Fruit fly (Drosophila melanogaster) whole organism, embryonic: ENCODE data around the gene 14-3-3epsilon.
A peak's percentile ranks its signal among the peaks of the same experiment; 100 is the strongest.

Experiments
- Aef1 ChIP-seq: fragments of 200-800 bp; sonication (Bioruptor generic); IDR thresholded peaks from 3 replicates; pipeline ENCODE4 v1.3.6; 2022; ENCODE audit warnings: missing biosample characterization, missing genetic modification characterization
- B-H2 ChIP-seq: fragments of 200-800 bp; sonication (Bioruptor generic); optimal IDR thresholded peaks from 2 replicates; lab custom pipeline; 2018; ENCODE audit warnings: missing biosample characterization, mild to moderate bottlenecking, missing genetic modification characterization
- BEAF-32 ChIP-seq: fragments of 200-800 bp; sonication (Bioruptor generic); optimal IDR thresholded peaks from 3 replicates; lab custom pipeline; 2017; ENCODE audit warnings: missing biosample characterization, missing genetic modification characterization, mild to moderate bottlenecking, moderate library complexity, missing genetic modification reagents
- Bdp1 ChIP-seq: fragments of 200-800 bp; sonication (Bioruptor generic); optimal IDR thresholded peaks from 3 replicates; lab custom pipeline; 2016; ENCODE audit warnings: missing biosample characterization, missing genetic modification characterization
- CG10431 ChIP-seq: fragments of 200-800 bp; sonication (Bioruptor generic); optimal IDR thresholded peaks from 3 replicates; lab custom pipeline; 2018; ENCODE audit warnings: missing biosample characterization, mild to moderate bottlenecking, missing genetic modification characterization
- CG10462 ChIP-seq: fragments of 200-800 bp; sonication (Bioruptor generic); optimal IDR thresholded peaks from 2 replicates; lab custom pipeline; 2016; ENCODE audit warnings: missing biosample characterization, missing genetic modification characterization
- CG11093 ChIP-seq: fragments of 200-800 bp; sonication (Bioruptor generic); IDR thresholded peaks from 3 replicates; pipeline ENCODE4 v1.3.6; 2022; ENCODE audit warnings: missing biosample characterization, missing genetic modification characterization
- CG12391 ChIP-seq: fragments of 200-800 bp; sonication (Bioruptor generic); optimal IDR thresholded peaks from 3 replicates; lab custom pipeline; 2018; ENCODE audit warnings: missing biosample characterization, mild to moderate bottlenecking, missing genetic modification characterization, moderate library complexity
- CG13123 ChIP-seq: fragments of 200-800 bp; sonication (Bioruptor generic); optimal IDR thresholded peaks from 2 replicates; lab custom pipeline; 2016; ENCODE audit warnings: missing biosample characterization, missing genetic modification characterization
- CG15073 ChIP-seq: fragments of 200-800 bp; sonication (Bioruptor generic); optimal IDR thresholded peaks from 2 replicates; lab custom pipeline; 2016; ENCODE audit warnings: missing biosample characterization, missing genetic modification characterization
- CG15514 ChIP-seq: fragments of 200-800 bp; sonication (Bioruptor generic); optimal IDR thresholded peaks from 3 replicates; lab custom pipeline; 2017; ENCODE audit warnings: missing biosample characterization, missing genetic modification characterization, mild to moderate bottlenecking, moderate library complexity, missing genetic modification reagents
- CG18619 ChIP-seq: fragments of 200-800 bp; sonication (Bioruptor generic); optimal IDR thresholded peaks from 3 replicates; lab custom pipeline; 2017; ENCODE audit warnings: missing biosample characterization, mild to moderate bottlenecking, missing genetic modification characterization
- CG3163 ChIP-seq: fragments of 200-800 bp; sonication (Bioruptor generic); optimal IDR thresholded peaks from 3 replicates; lab custom pipeline; 2016; ENCODE audit warnings: missing biosample characterization, missing genetic modification characterization
- CG33213 ChIP-seq: fragments of 200-800 bp; sonication (Bioruptor generic); optimal IDR thresholded peaks from 3 replicates; lab custom pipeline; 2016; ENCODE audit warnings: missing biosample characterization, missing genetic modification characterization
- CG42726 ChIP-seq: fragments of 200-800 bp; sonication (Bioruptor generic); IDR thresholded peaks from 2 replicates; pipeline ENCODE4 v1.3.6; 2022; ENCODE audit warnings: missing biosample characterization, missing genetic modification characterization; ENCODE audit not compliant: partially characterized antibody
- CG4282 ChIP-seq: fragments of 200-800 bp; sonication (Bioruptor generic); optimal IDR thresholded peaks from 2 replicates; lab custom pipeline; 2016; ENCODE audit warnings: missing biosample characterization, missing genetic modification characterization
- CG4617 ChIP-seq: fragments of 200-800 bp; sonication (Bioruptor generic); optimal IDR thresholded peaks from 3 replicates; lab custom pipeline; 2016; ENCODE audit warnings: missing biosample characterization, missing genetic modification characterization, borderline replicate concordance
- CG6765 ChIP-seq: fragments of 200-800 bp; sonication (Bioruptor generic); optimal IDR thresholded peaks from 3 replicates; lab custom pipeline; 2017; ENCODE audit warnings: missing biosample characterization, mild to moderate bottlenecking, missing genetic modification characterization
- CG7928 ChIP-seq: fragments of 200-800 bp; sonication (Bioruptor generic); optimal IDR thresholded peaks from 2 replicates; lab custom pipeline; 2017; ENCODE audit warnings: missing biosample characterization, mild to moderate bottlenecking, missing genetic modification characterization
- CG9932 ChIP-seq: fragments of 200-800 bp; sonication (Bioruptor generic); IDR thresholded peaks from 2 replicates; pipeline ENCODE4 v1.3.6; 2022; ENCODE audit warnings: missing biosample characterization, missing genetic modification characterization
- CrebB ChIP-seq: fragments of 200-800 bp; sonication (Bioruptor generic); optimal IDR thresholded peaks from 3 replicates; lab custom pipeline; 2018; ENCODE audit warnings: missing biosample characterization, mild to moderate bottlenecking, missing genetic modification characterization
- D19B ChIP-seq: fragments of 200-800 bp; sonication (Bioruptor generic); optimal IDR thresholded peaks from 2 replicates; lab custom pipeline; 2017; ENCODE audit warnings: missing biosample characterization, mild to moderate bottlenecking, missing genetic modification characterization
- Dek ChIP-seq: fragments of 200-800 bp; sonication (Bioruptor generic); optimal IDR thresholded peaks from 3 replicates; lab custom pipeline; 2019; ENCODE audit warnings: missing biosample characterization, mild to moderate bottlenecking, missing genetic modification characterization, moderate library complexity
- Dip3 ChIP-seq: fragments of 200-800 bp; sonication (Bioruptor generic); optimal IDR thresholded peaks from 3 replicates; lab custom pipeline; 2016; ENCODE audit warnings: missing biosample characterization, missing genetic modification characterization
- GATAe ChIP-seq: fragments of 200-800 bp; sonication (Bioruptor generic); conservative IDR thresholded peaks from 2 replicates; pipeline ENCODE4 v1.3.6; 2022; ENCODE audit warnings: missing biosample characterization, missing genetic modification characterization
- Hmr ChIP-seq: fragments of 200-800 bp; sonication (Bioruptor generic); optimal IDR thresholded peaks from 3 replicates; lab custom pipeline; 2017; ENCODE audit warnings: mild to moderate bottlenecking, missing biosample characterization, missing genetic modification reagents, missing genetic modification characterization
- Hsf ChIP-seq: fragments of 200-800 bp; sonication (Bioruptor generic); optimal IDR thresholded peaks from 3 replicates; lab custom pipeline; 2016; ENCODE audit warnings: missing biosample characterization, missing genetic modification characterization
- Max ChIP-seq: fragments of 200-800 bp; sonication (Bioruptor generic); optimal IDR thresholded peaks from 2 replicates; lab custom pipeline; 2016; ENCODE audit warnings: missing biosample characterization, mild to moderate bottlenecking, missing genetic modification characterization
- Nf-YA ChIP-seq: fragments of 200-800 bp; sonication (Bioruptor generic); IDR thresholded peaks from 2 replicates; pipeline ENCODE4 v1.3.6; 2022; ENCODE audit warnings: missing biosample characterization, missing genetic modification characterization
- Usf ChIP-seq: fragments of 200-800 bp; sonication (Bioruptor generic); optimal IDR thresholded peaks from 2 replicates; lab custom pipeline; 2017; ENCODE audit warnings: missing genotype, missing biosample characterization, missing genetic modification characterization
- Xrp1 ChIP-seq: fragments of 200-800 bp; sonication (Bioruptor generic); IDR thresholded peaks from 2 replicates; pipeline ENCODE4 v1.3.6; 2022; ENCODE audit warnings: missing biosample characterization, missing genetic modification characterization
- crp ChIP-seq, 2 experiments: fragments of 200-800 bp; sonication (Bioruptor generic); optimal IDR thresholded peaks; 2 replicates in 1 of 2; 3 replicates in 1 of 2; lab custom pipeline; 2017; ENCODE audit warnings: missing biosample characterization in 2 of 2, missing genetic modification characterization in 2 of 2, mild to moderate bottlenecking in 1 of 2, moderate library complexity in 1 of 2
- fd64A ChIP-seq: fragments of 200-800 bp; sonication (Bioruptor generic); optimal IDR thresholded peaks from 3 replicates; lab custom pipeline; 2018; ENCODE audit warnings: missing biosample characterization, mild to moderate bottlenecking, missing genetic modification characterization
- gce ChIP-seq: fragments of 200-800 bp; sonication (Bioruptor generic); IDR thresholded peaks from 3 replicates; pipeline ENCODE4 v1.3.6; 2022; ENCODE audit warnings: missing biosample characterization, missing genetic modification characterization
- gfzf ChIP-seq: fragments of 200-800 bp; sonication (Bioruptor generic); optimal IDR thresholded peaks from 2 replicates; lab custom pipeline; 2016; ENCODE audit warnings: missing biosample characterization, mild to moderate bottlenecking, missing genetic modification characterization, moderate library complexity
- grn ChIP-seq: fragments of 200-800 bp; sonication (Bioruptor generic); optimal IDR thresholded peaks from 3 replicates; lab custom pipeline; 2017; ENCODE audit warnings: missing biosample characterization, missing genetic modification characterization
- hkb ChIP-seq, 2 experiments: fragments of 200-800 bp in 1 of 2; fragments of >200 bp in 1 of 2; sonication (Bioruptor generic) in 1 of 2; IDR thresholded peaks in 1 of 2; optimal IDR thresholded peaks in 1 of 2; 2 replicates each; pipeline versions ENCODE4 v1.3.6 to Lab custom; 2017 to 2022; ENCODE audit warnings: missing biosample characterization in 1 of 2, missing genetic modification characterization in 1 of 2
- klu ChIP-seq: fragments of 200-800 bp; sonication (Bioruptor generic); IDR thresholded peaks from 2 replicates; pipeline ENCODE4 v1.3.6; 2022; ENCODE audit warnings: missing biosample characterization, missing genetic modification characterization
- kni ChIP-seq: fragments of 200-800 bp; sonication (Bioruptor generic); optimal IDR thresholded peaks from 3 replicates; lab custom pipeline; 2017; ENCODE audit warnings: mild to moderate bottlenecking, missing biosample characterization, missing genetic modification reagents, missing genetic modification characterization
- lmd ChIP-seq: fragments of 200-800 bp; sonication (Bioruptor generic); IDR thresholded peaks from 2 replicates; pipeline ENCODE4 v1.3.6; 2022; ENCODE audit warnings: missing biosample characterization, missing genetic modification characterization
- nerfin-1 ChIP-seq: fragments of 200-800 bp; sonication (Bioruptor generic); optimal IDR thresholded peaks from 3 replicates; lab custom pipeline; 2019; ENCODE audit warnings: missing biosample characterization, mild to moderate bottlenecking, missing genetic modification characterization, moderate library complexity
- onecut ChIP-seq: fragments of 200-800 bp; sonication (Bioruptor generic); IDR thresholded peaks from 2 replicates; pipeline ENCODE4 v1.3.6; 2022; ENCODE audit warnings: missing biosample characterization, missing genetic modification characterization
- phol ChIP-seq: fragments of 200-800 bp; sonication (Bioruptor generic); optimal IDR thresholded peaks from 3 replicates; lab custom pipeline; 2018; ENCODE audit warnings: missing biosample characterization, mild to moderate bottlenecking, missing genetic modification characterization, moderate library complexity
- prd ChIP-seq, 3 experiments: fragments of >200 bp in 2 of 3; fragments of 200-800 bp in 1 of 3; sonication (Bioruptor generic) in 1 of 3; optimal IDR thresholded peaks in 2 of 3; IDR thresholded peaks in 1 of 3; 2 replicates in 2 of 3; 3 replicates in 1 of 3; pipeline versions ENCODE4 v1.3.6 to Lab custom; 2017 to 2022; ENCODE audit warnings: missing biosample characterization in 1 of 3, missing genetic modification characterization in 1 of 3
- pzg ChIP-seq: fragments of 200-800 bp; sonication (Bioruptor generic); optimal IDR thresholded peaks from 3 replicates; lab custom pipeline; 2018; ENCODE audit warnings: missing biosample characterization, mild to moderate bottlenecking, missing genetic modification characterization, moderate library complexity
- scrt ChIP-seq: fragments of 200-800 bp; sonication (Bioruptor generic); optimal IDR thresholded peaks from 2 replicates; lab custom pipeline; 2018; ENCODE audit warnings: missing biosample characterization, mild to moderate bottlenecking, missing genetic modification characterization, moderate library complexity
- ssp ChIP-seq: fragments of 200-800 bp; sonication (Bioruptor generic); IDR thresholded peaks from 2 replicates; pipeline ENCODE4 v1.3.6; 2022; ENCODE audit warnings: missing biosample characterization, missing genetic modification characterization
- tin ChIP-seq: fragments of 200-800 bp; sonication (Bioruptor generic); optimal IDR thresholded peaks from 3 replicates; lab custom pipeline; 2016; ENCODE audit warnings: missing biosample characterization, missing genetic modification characterization
- vnd ChIP-seq: fragments of 200-800 bp; sonication (Bioruptor generic); IDR thresholded peaks from 3 replicates; pipeline ENCODE4 v1.3.6; 2022; ENCODE audit warnings: missing biosample characterization, missing genetic modification characterization; ENCODE audit not compliant: partially characterized antibody

The 14-3-3epsilon gene

dm6 chr3R:18199177-18199884, 43.0 kb upstream of the 14-3-3epsilon start, which contains the start of the genes Ssdp and CG7985:
Gene Ssdp (minus strand): TSS chr3R:18199595.
Gene CG7985 (plus strand): TSS chr3R:18199857.
- TF ChIP-seq CG10462 (GFP tag; lab: Kevin White, UChicago) (no peak), CG42726 (no peak), Hsf (GFP tag; lab: Kevin White, UChicago) (peak; percentile 11), lmd (GFP tag; lab: Robert Waterston, UW) (no peak), klu (GFP tag; lab: Robert Waterston, UW) (no peak), CG9932 (GFP tag; lab: Robert Waterston, UW) (no peak), pzg (GFP tag; lab: Kevin White, UChicago) (peak; percentile 87), Nf-YA (GFP tag; lab: Robert Waterston, UW) (no peak), CG18619 (GFP tag; lab: Kevin White, UChicago) (no peak), Usf (GFP tag; lab: Kevin White, UChicago) (no peak), CrebB (tag; lab: Kevin White, UChicago) (no peak), Xrp1 (GFP tag; lab: Robert Waterston, UW) (no peak), gfzf (GFP tag; lab: Kevin White, UChicago) (peak; percentile 81), CG10431 (GFP tag; lab: Kevin White, UChicago) (no peak), kni (GFP tag; lab: Kevin White, UChicago) (no peak), tin (GFP tag; lab: Kevin White, UChicago) (no peak), CG15514 (GFP tag; lab: Kevin White, UChicago) (peak; percentile 60), fd64A (GFP tag; lab: Kevin White, UChicago) (no peak), Hmr (GFP tag; lab: Kevin White, UChicago) (peak; percentile 54), Aef1 (GFP tag; lab: Robert Waterston, UW) (no peak), GATAe (GFP tag; lab: Robert Waterston, UW) (no peak), CG4617 (GFP tag; lab: Kevin White, UChicago) (peak; percentile 68), ssp (GFP tag; lab: Robert Waterston, UW) (no peak), Max (GFP tag; lab: Kevin White, UChicago) (peak; percentile 24), nerfin-1 (tag; lab: Kevin White, UChicago) (no peak), scrt (GFP tag; lab: Kevin White, UChicago) (no peak), CG11093 (GFP tag; lab: Robert Waterston, UW) (no peak), CG33213 (GFP tag; lab: Kevin White, UChicago) (peak; percentile 20), CG4282 (GFP tag; lab: Kevin White, UChicago) (no peak), CG7928 (peak; percentile 8), vnd (GFP tag; lab: Robert Waterston, UW) (no peak), CG13123 (GFP tag; lab: Kevin White, UChicago) (no peak), grn (no peak), BEAF-32 (GFP tag; lab: Kevin White, UChicago) (peak; percentile 66), prd (optimal IDR thresholded peaks at IDR 0.05; lab: Kevin White, UChicago) (no peak), prd (GFP tag; IDR thresholded peaks at IDR 0.05; lab: Robert Waterston, UW) (no peak), phol (peak; percentile 90), CG15073 (GFP tag; lab: Kevin White, UChicago) (no peak), crp (GFP tag; optimal IDR thresholded peaks at IDR 0.05; lab: Kevin White, UChicago) (no peak), CG3163 (GFP tag; lab: Kevin White, UChicago) (no peak), CG6765 (GFP tag; lab: Kevin White, UChicago) (no peak), gce (GFP tag; lab: Robert Waterston, UW) (no peak), onecut (peak; percentile 86), CG12391 (tag; lab: Kevin White, UChicago) (no peak), B-H2 (GFP tag; lab: Kevin White, UChicago) (no peak), D19B (no peak), hkb (optimal IDR thresholded peaks at IDR 0.05; lab: Kevin White, UChicago) (peak; percentile 69), hkb (GFP tag; IDR thresholded peaks at IDR 0.05; lab: Robert Waterston, UW) (no peak), Dip3 (GFP tag; lab: Kevin White, UChicago) (no peak), Dek (no peak), Bdp1 (GFP tag; lab: Kevin White, UChicago) (no peak)
